Worm (Caenorhabditis elegans): ENCODE results near the gene bath-42.

ce11 chrIII:8133346-8133745 lies 29.8 kb downstream of the bath-42 start, which contains the start of gene C14B9.2:
- no peak for TF ChIP-seq him-1 (tag; optimal IDR thresholded peaks at IDR 0.05)
- TF ChIP-seq W03F9.2 (tag; optimal IDR thresholded peaks at IDR 0.05), result no peak
